Worm (Caenorhabditis elegans) whole organism, L4/young adult: ENCODE data around the gene K03B4.2.

Experiments used
- W03F9.2 ChIP-seq: fragments of 150-350 bp; optimal IDR thresholded peaks from 2 replicates; lab custom pipeline; 2014; ENCODE audit warnings: missing biosample characterization, missing genetic modification characterization
- dao-5 ChIP-seq: sonication (generic microtip); optimal IDR thresholded peaks from 2 replicates; lab custom pipeline; 2016; ENCODE audit warnings: missing genotype, missing genetic modification characterization, moderate library complexity, missing compliant biosample characterization
- him-1 ChIP-seq: sonication (generic microtip); optimal IDR thresholded peaks from 2 replicates; lab custom pipeline; 2016; ENCODE audit warnings: missing genotype, missing genetic modification reagents, missing genetic modification characterization, missing compliant biosample characterization

The K03B4.2 gene

DNA sequence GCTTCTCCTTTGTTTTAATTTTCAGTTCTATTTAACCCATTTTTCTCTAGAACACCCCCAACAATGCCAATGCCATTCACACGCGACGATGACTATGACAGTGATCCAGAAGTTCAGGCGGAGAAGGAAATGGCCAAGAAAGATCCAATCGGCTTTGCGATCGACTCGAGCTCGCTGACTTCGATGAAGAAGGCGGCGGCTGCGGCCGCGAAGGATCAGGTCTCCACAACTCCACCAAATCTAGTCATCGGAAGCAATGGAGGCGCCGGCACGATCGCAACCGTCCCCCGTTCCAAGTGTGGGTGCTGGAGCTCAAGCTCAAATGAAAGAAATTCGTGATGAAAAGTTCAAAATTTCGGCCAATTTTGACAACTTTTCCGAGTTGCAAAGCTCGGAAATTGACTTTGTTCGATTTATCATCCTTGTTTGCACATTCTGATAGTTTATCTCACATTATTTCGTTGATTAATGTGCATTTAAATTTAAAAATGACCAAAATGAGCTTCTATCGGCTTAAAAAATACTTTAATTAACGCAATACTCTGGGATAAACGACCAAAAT, at the start of gene K03B4.2:
K03B4.2 (plus strand) TSS at position 51 of the 562 bp plus-strand sequence.
- no peak for TF ChIP-seq W03F9.2 (tag; lab: Kevin White, UChicago)
- no peak for TF ChIP-seq dao-5 (tag; lab: Kevin White, UChicago)
- TF ChIP-seq him-1 (tag; lab: Kevin White, UChicago) = no peak

DNA sequence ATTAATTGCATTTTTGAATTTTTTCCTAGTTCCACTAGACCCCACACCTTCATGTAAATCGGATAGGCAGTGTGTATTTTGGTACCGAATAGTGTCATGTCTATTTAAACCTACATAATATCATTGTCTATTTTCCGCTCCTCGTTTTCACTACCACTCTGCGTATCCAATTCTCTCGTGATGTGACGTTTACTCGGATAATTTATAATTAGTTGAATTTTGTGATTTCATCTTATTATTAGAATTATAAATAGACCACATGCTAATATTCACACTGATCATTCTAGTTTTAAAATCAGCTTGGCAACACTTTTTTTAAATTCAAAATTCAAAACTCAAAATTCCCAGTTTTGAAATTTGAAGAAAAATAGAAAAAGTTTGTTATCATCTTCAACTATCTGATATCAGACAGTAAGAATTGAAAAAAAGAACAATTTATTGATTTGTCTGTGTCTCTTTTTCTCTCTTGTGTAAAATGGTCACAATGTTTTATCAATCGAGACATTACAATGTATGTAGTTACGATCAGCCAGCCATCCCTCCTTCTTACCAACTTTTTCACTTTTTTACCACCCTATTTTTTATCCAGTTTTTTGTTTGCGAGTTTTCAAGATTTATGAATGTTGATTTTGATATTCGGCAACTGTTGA, 47.2 kb upstream of the K03B4.2 start:
- TF ChIP-seq W03F9.2 (tag; lab: Kevin White, UChicago) (peak; percentile 4), him-1 (tag; lab: Kevin White, UChicago) (no peak), dao-5 (tag; lab: Kevin White, UChicago) (no peak)

- no peak for TF ChIP-seq him-1 (tag; lab: Kevin White, UChicago)
These were observed 45.1 kb upstream of the K03B4.2 start, which contains the start of gene soc-1 for ce11 chrV:4642691-4643090. soc-1 (plus strand) TSS chrV:4642952.

ce11 chrV:4647279-4647819, 40.4 kb upstream of the K03B4.2 start:
- no peak for TF ChIP-seq dao-5 (tag; lab: Kevin White, UChicago)

DNA sequence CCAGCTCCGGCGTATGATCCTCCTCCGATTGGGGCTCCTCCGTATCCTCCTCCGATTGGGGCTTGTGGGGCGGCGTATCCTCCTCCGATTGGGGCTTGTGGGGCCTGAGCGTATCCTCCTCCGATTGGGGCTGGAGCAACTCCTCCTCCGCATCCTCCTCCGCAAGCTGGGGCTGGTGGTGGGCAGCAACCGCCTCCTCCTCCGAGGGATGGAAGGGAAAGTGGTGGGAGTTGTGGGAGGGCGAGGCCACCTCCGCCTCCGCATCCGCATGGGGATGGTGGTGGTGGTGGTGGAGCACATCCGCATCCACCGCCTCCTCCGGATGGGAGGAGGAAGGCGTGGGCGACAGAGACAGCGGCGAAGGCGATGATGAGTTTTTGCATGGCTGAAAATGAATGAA, 39.9 kb upstream of the K03B4.2 start, which contains the start of gene F41F3.3:
F41F3.3 (minus strand) TSS at position 383 of the 400 bp plus-strand sequence.
- TF ChIP-seq dao-5 (tag; lab: Kevin White, UChicago) = no peak

- no peak for TF ChIP-seq dao-5 (tag; lab: Kevin White, UChicago)
- TF ChIP-seq him-1 (tag; lab: Kevin White, UChicago) = no peak
- TF ChIP-seq W03F9.2 (tag; lab: Kevin White, UChicago) = no peak
These were observed 39.3 kb upstream of the K03B4.2 start, which contains the start of gene F41F3.8 for ce11 chrV:4648527-4648926. F41F3.8 (plus strand) TSS chrV:4648827.

DNA sequence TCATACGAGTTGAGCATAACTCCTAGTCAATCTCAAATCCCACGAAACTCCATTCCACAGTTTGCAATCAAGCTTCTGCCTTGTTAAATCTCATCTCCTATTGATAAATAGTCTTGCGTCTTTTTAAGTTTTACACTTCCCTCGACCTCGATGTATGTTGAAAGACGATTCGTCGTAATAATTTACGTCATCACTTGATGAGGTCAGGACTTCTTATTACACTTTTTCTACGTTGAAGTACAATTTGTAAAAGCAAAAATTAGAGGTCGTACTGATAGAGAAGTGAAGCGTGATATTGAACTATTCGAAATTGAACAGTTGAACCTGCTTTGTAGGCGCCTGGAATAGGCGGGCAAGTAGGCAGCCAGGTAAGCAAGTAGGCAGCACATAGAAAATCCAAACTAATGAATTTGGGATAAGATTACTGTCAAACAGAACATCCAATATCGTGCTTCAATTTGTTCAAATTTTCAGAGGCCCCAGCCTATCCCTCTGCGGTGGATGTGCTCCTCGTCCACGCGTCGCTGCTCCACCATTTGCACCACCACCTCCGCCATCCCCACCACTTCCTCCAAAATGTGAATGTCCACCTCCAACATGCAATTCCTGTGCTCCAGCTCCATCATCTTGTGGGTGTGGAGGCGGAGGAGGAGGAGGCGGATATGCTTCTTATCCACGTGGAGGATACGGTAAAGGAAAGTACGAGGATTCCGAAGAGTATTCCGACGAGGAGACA, 38.0 kb upstream of the K03B4.2 start:
- TF ChIP-seq him-1 (tag; lab: Kevin White, UChicago) (no peak), W03F9.2 (tag; lab: Kevin White, UChicago) (no peak), dao-5 (tag; lab: Kevin White, UChicago) (no peak)

- TF ChIP-seq W03F9.2 (tag; lab: Kevin White, UChicago) (no peak), him-1 (tag; lab: Kevin White, UChicago) (no peak), dao-5 (tag; lab: Kevin White, UChicago) (no peak)
These were observed 36.3 kb upstream of the K03B4.2 start for ce11 chrV:4651480-4651879.

DNA sequence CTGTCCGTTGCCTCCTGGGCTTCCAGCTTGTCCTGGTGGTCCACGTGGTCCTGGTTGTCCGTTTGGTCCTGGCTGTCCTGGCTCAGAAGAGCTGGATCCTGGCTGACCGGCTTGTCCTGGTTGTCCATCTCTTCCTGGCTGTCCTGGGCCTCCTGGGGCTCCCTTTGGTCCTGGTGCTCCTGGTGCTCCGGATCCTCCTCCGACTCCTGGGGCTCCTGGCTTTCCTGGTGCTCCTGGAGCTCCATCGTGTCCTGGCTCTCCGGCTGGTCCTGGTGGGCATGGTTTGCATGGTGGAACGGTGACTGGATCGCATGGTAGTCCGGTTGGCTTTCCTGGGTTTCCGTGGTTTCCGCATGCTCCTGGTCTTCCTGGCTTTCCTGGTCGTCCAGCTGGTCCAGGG, 34.7 kb upstream of the K03B4.2 start:
- TF ChIP-seq him-1 (tag; lab: Kevin White, UChicago) = no peak
- no peak for TF ChIP-seq W03F9.2 (tag; lab: Kevin White, UChicago)
- no peak for TF ChIP-seq dao-5 (tag; lab: Kevin White, UChicago)

DNA sequence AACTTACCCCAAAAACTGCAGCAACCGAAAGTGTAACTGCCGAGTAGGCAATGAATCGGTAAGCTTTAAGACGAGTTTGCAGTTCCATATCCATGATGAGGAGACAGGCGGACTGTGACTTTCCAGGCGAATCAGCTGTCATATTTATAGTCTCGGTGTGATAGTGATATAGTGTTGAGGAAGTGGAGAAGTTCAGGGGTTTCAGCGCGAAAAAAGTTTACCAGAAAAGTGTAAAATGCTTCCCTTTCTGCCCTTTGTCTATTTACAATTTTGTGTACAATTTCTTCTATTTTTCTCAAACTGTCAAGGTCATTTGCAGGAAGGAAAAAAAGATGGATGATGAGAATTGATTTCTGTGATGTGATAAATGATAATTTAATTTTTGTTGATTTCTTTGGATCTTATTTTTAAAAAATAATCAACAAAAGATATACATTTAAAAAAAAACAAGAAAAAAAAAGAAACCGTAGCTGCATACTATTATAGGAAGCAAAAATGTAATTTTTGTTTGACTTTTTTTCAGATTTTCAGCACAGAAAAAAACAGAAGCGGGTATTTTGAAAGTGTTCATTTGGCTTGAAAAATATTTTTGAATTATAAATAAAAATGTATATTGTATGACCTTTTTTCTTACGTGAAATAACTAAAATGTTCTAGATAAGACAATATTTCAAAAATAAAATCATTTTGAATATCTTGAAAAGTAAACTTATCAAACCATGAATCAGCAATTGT, 33.8 kb upstream of the K03B4.2 start, which contains the start of the genes col-139 and F41F3.1:
col-139 (minus strand) TSS at position 101 of the 735 bp plus-strand sequence.
F41F3.1 (plus strand) TSS at position 685 of the 735 bp plus-strand sequence.
- no peak for TF ChIP-seq dao-5 (tag; lab: Kevin White, UChicago)

DNA sequence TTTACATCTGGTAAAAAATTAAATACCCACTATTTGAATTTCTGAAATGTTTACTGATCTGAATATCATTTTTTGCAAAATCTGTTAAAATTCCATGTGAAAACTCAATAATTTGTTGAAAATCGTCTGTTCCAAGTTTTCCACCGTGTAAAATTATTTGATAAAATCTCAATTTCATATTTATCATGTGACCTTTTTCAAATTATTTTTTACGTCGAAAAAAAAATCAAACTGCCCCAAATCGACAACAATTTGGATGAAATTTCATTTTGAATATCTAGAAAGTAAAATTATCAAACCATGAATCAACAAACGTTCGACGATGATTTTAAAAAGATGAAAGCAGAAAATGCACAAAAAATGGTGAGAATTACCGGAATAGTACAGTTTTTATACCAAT, 32.6 kb upstream of the K03B4.2 start, which contains the start of gene F41F3.9:
F41F3.9 (plus strand) TSS at position 301 of the 400 bp plus-strand sequence.
- TF ChIP-seq W03F9.2 (tag; lab: Kevin White, UChicago) = no peak
- TF ChIP-seq dao-5 (tag; lab: Kevin White, UChicago) = no peak
- no peak for TF ChIP-seq him-1 (tag; lab: Kevin White, UChicago)

ce11 chrV:4662400-4662799, 25.4 kb upstream of the K03B4.2 start, which contains the start of gene srx-74:
srx-74 (minus strand) TSS chrV:4662500.
- TF ChIP-seq W03F9.2 (tag; lab: Kevin White, UChicago) (no peak), him-1 (tag; lab: Kevin White, UChicago) (no peak), dao-5 (tag; lab: Kevin White, UChicago) (no peak)

DNA sequence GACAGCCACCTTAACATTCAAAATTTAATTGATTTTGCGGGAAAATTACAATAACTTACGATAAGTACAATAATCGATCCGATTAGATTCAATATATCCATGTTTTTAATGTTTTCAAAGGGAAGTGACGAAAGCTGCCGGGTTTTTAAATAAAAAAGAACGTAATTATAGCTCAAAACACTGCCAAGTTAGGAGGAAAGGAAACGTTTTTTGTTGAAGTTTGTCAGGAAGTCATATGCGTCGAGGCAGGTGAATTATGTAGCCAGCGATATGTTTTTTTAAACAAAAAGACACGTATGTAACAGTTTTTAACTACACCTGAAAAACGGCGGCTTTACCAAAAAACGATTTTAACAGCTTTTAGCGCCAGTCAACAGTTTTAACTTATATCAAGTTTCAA, 22.1 kb upstream of the K03B4.2 start, which contains the start of gene srx-73:
srx-73 (minus strand) TSS at position 101 of the 400 bp plus-strand sequence.
- TF ChIP-seq dao-5 (tag; lab: Kevin White, UChicago) = no peak
- TF ChIP-seq him-1 (tag; lab: Kevin White, UChicago) = no peak
- no peak for TF ChIP-seq W03F9.2 (tag; lab: Kevin White, UChicago)
